Fruit fly (Drosophila melanogaster): Measurements from ENCODE around the gene CG33270.

The CG33270 gene

dm6 chr3L:11552996-11553671 is 25.3 kb downstream of the CG33270 start (continued):
- no peak for TF ChIP-seq ab (GFP tag; optimal IDR thresholded peaks at IDR 0.05)
- peak; percentile 59 for TF ChIP-seq ftz-f1 (GFP tag; optimal IDR thresholded peaks at IDR 0.05)
- TF ChIP-seq sr (GFP tag; IDR thresholded peaks at IDR 0.05), result peak; percentile 60; the same call in 2 of the 3 replicates
- peak; percentile 59 for TF ChIP-seq CG3163 (GFP tag; optimal IDR thresholded peaks at IDR 0.05)
- TF ChIP-seq onecut (GFP tag; IDR thresholded peaks at IDR 0.05), result no peak
- TF ChIP-seq CG3726 (GFP tag; IDR thresholded peaks at IDR 0.05), result no peak
- TF ChIP-seq seq (GFP tag; IDR thresholded peaks at IDR 0.05), result no peak
- TF ChIP-seq Ets97D (GFP tag; optimal IDR thresholded peaks at IDR 0.05), result no peak
- no peak for TF ChIP-seq CG9437 (GFP tag; optimal IDR thresholded peaks at IDR 0.05)
- peak; percentile 15 for TF ChIP-seq CG15514 (GFP tag; optimal IDR thresholded peaks at IDR 0.05)
- peak; percentile 7 for TF ChIP-seq CG17912 (GFP tag; optimal IDR thresholded peaks at IDR 0.05)
- peak; percentile 100 for TF ChIP-seq CG4424 (GFP tag; optimal IDR thresholded peaks at IDR 0.05)
- peak; percentile 25 for TF ChIP-seq CG12155 (GFP tag; optimal IDR thresholded peaks at IDR 0.05)
- TF ChIP-seq BEAF-32 (GFP tag; optimal IDR thresholded peaks at IDR 0.05), result no peak
- TF ChIP-seq bbx (GFP tag; IDR thresholded peaks at IDR 0.05; ENCODE audit: partially characterized antibody), result peak; percentile 52; the same call in 1 of the 2 replicates
- TF ChIP-seq CG8944 (GFP tag; optimal IDR thresholded peaks at IDR 0.05), result no peak
- no peak for TF ChIP-seq wor (GFP tag; IDR thresholded peaks at IDR 0.05)
- TF ChIP-seq Sry-δ (GFP tag; optimal IDR thresholded peaks at IDR 0.05), result no peak
- peak; percentile 15 for TF ChIP-seq HLHmδ (GFP tag; optimal IDR thresholded peaks at IDR 0.05)
- no peak for TF ChIP-seq Myb (GFP tag; optimal IDR thresholded peaks at IDR 0.05)
- peak; percentile 92 for TF ChIP-seq D (optimal IDR thresholded peaks at IDR 0.05)
- no peak for TF ChIP-seq D (GFP tag; optimal IDR thresholded peaks at IDR 0.05)
- TF ChIP-seq CG12769 (tag; optimal IDR thresholded peaks at IDR 0.05), result peak; percentile 61
- TF ChIP-seq CG32532 (GFP tag; IDR thresholded peaks at IDR 0.05), result 0 out of 2 replicates have a peak, but pooled peaks have one; percentile 31
- TF ChIP-seq Bdp1 (GFP tag; optimal IDR thresholded peaks at IDR 0.05), result no peak
- no peak for TF ChIP-seq ac (GFP tag; optimal IDR thresholded peaks at IDR 0.05)
- no peak for TF ChIP-seq croc (GFP tag; conservative IDR thresholded peaks at IDR 0.05)
- no peak for TF ChIP-seq CG17612 (GFP tag; IDR thresholded peaks at IDR 0.05)
- no peak for TF ChIP-seq esg (GFP tag; conservative IDR thresholded peaks at IDR 0.05)
- TF ChIP-seq eve (GFP tag; optimal IDR thresholded peaks at IDR 0.05), result no peak
- no peak for TF ChIP-seq CG1602 (GFP tag; optimal IDR thresholded peaks at IDR 0.05)
- TF ChIP-seq Ptx1 (GFP tag; IDR thresholded peaks at IDR 0.05), result no peak
- peak; percentile 70 for TF ChIP-seq Aef1 (GFP tag; IDR thresholded peaks at IDR 0.05)
- peak in 1 of 2 experiments; percentile 66 for TF ChIP-seq Hr78 (GFP tag; optimal IDR thresholded peaks at IDR 0.05)
- TF ChIP-seq da (GFP tag; optimal IDR thresholded peaks at IDR 0.05), result no peak
- TF ChIP-seq Nf-YB (GFP tag; optimal IDR thresholded peaks at IDR 0.05), result peak; percentile 47
- TF ChIP-seq sisA (GFP tag; IDR thresholded peaks at IDR 0.05), result no peak
- no peak for TF ChIP-seq Ets65A (GFP tag)
- TF ChIP-seq ATbp (GFP tag; optimal IDR thresholded peaks at IDR 0.05), result no peak
- peak; percentile 13 for TF ChIP-seq CG2875 (GFP tag; optimal IDR thresholded peaks at IDR 0.05)
- TF ChIP-seq lab (GFP tag; optimal IDR thresholded peaks at IDR 0.05), result peak; percentile 40
- TF ChIP-seq CG30403 (GFP tag; optimal IDR thresholded peaks at IDR 0.05), result no peak
- peak; percentile 78 for TF ChIP-seq CG34376 (GFP tag; optimal IDR thresholded peaks at IDR 0.05)
- TF ChIP-seq pita (GFP tag; optimal IDR thresholded peaks at IDR 0.05), result no peak
- TF ChIP-seq bowl (GFP tag; IDR thresholded peaks at IDR 0.05), result no peak
- peak; percentile 43; the same call in 2 of the 3 replicates for TF ChIP-seq gce (GFP tag; IDR thresholded peaks at IDR 0.05)
- TF ChIP-seq trh (GFP tag; optimal IDR thresholded peaks at IDR 0.05), result no peak
- TF ChIP-seq Pdp1 (GFP tag; optimal IDR thresholded peaks at IDR 0.05), result no peak
- peak; percentile 59 for TF ChIP-seq BtbVII (GFP tag; optimal IDR thresholded peaks at IDR 0.05)
- no peak for TF ChIP-seq gro (GFP tag; optimal IDR thresholded peaks at IDR 0.05)
- TF ChIP-seq wek (GFP tag; optimal IDR thresholded peaks at IDR 0.05), result peak; percentile 1

Data from whole organism, embryonic.